Fruit fly (Drosophila melanogaster) whole organism, embryonic: Measurements from ENCODE around the gene Nulp1.

Experiments
- CG10543 ChIP-seq: fragments of 200-800 bp; sonication (Bioruptor generic); optimal IDR thresholded peaks from 3 replicates; lab custom pipeline; 2017; ENCODE audit warnings: missing biosample characterization, mild to moderate bottlenecking, missing genetic modification characterization, moderate library complexity
- CG6254 ChIP-seq: fragments of 200-800 bp; sonication (Bioruptor generic); optimal IDR thresholded peaks from 3 replicates; lab custom pipeline; 2017; ENCODE audit warnings: mild to moderate bottlenecking, missing biosample characterization, missing genetic modification reagents, missing genetic modification characterization
- CG6813 ChIP-seq: fragments of 200-800 bp; sonication (Bioruptor generic); optimal IDR thresholded peaks from 2 replicates; lab custom pipeline; 2017; ENCODE audit warnings: missing biosample characterization, missing genetic modification characterization, mild to moderate bottlenecking, moderate library complexity, missing genetic modification reagents
- CG8765 ChIP-seq: fragments of 200-800 bp; sonication (Bioruptor generic); IDR thresholded peaks from 2 replicates; pipeline ENCODE4 v1.3.6; 2022; ENCODE audit warnings: missing biosample characterization, missing genetic modification characterization
- cwo ChIP-seq: fragments of 200-800 bp; sonication (Bioruptor generic); optimal IDR thresholded peaks from 3 replicates; lab custom pipeline; 2017; ENCODE audit warnings: missing biosample characterization, missing genetic modification characterization, mild to moderate bottlenecking, moderate library complexity, missing genetic modification reagents
- dan ChIP-seq: fragments of 200-800 bp; sonication (Bioruptor generic); IDR thresholded peaks from 2 replicates; pipeline ENCODE4 v1.3.6; 2022; ENCODE audit warnings: missing biosample characterization, missing genetic modification characterization
- insv ChIP-seq, 2 experiments: fragments of 200-800 bp; sonication (Bioruptor generic); optimal IDR thresholded peaks; 3 replicates each; lab custom pipeline; 2016 to 2018; ENCODE audit warnings: missing biosample characterization in 2 of 2, missing genetic modification characterization in 2 of 2
- phol ChIP-seq: fragments of 200-800 bp; sonication (Bioruptor generic); optimal IDR thresholded peaks from 3 replicates; lab custom pipeline; 2018; ENCODE audit warnings: missing biosample characterization, mild to moderate bottlenecking, missing genetic modification characterization, moderate library complexity
- ttk ChIP-seq: fragments of 200-800 bp; sonication (Bioruptor generic); IDR thresholded peaks from 2 replicates; pipeline ENCODE4 v2.1.2; 2022; ENCODE audit warnings: missing biosample characterization, missing genetic modification characterization

DNA sequence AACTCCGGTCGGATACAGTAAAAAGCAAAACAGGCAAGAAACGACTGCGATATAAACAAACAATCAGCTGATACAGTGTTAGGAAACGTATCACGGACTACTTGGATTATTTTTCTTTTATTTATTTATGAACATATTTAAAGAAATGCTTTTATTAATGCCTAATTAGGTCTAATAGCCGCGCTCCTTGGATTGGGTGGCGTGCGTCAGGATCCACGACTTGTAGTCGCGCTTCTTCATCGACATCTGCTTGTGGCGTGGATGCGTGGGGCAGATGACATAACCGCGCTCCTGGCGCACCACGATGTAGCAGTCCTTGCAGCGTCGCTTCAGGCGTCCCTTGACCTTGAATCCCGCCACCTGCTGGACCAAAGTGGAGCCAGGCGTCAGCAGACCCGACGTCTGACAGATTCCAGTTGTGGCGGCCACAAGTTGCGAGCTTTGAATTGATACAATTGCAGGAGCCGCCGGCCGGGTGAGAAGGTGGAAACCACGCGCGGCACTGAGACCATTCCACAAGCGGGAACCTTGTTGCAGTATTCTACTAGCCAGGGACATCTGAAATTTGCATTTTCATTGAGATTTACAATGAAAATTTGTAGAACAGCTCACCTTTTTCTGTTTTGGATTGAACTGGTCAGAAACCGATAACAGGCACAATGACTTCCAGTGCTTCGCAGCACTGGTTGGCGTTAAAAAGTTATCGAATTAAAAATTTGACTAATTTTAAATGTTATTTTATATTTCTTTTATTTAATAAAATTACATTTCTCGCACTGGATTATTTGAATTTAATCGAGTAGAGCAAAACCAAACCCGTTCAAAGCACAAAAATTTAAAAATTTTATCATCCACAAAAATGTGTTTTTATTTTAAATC lies 14.6 kb downstream of the Nulp1 start, which contains the start of the genes CG7550 and mRpL36:
- no peak for TF ChIP-seq dan (GFP tag; lab: Robert Waterston, UW)
- no peak for TF ChIP-seq cwo
- TF ChIP-seq CG6254: no peak
- no peak for TF ChIP-seq CG10543 (GFP tag; lab: Kevin White, UChicago)
- no peak for TF ChIP-seq CG6813 (GFP tag; lab: Kevin White, UChicago)
- TF ChIP-seq insv (GFP tag; optimal IDR thresholded peaks at IDR 0.05; lab: Kevin White, UChicago): no peak
- no peak for TF ChIP-seq phol
- TF ChIP-seq ttk (GFP tag; lab: Robert Waterston, UW): no peak
- no peak for TF ChIP-seq CG8765 (GFP tag; lab: Robert Waterston, UW)
